Worm (Caenorhabditis elegans): Measurements from ENCODE around the gene rad-23.

The rad-23 gene

DNA sequence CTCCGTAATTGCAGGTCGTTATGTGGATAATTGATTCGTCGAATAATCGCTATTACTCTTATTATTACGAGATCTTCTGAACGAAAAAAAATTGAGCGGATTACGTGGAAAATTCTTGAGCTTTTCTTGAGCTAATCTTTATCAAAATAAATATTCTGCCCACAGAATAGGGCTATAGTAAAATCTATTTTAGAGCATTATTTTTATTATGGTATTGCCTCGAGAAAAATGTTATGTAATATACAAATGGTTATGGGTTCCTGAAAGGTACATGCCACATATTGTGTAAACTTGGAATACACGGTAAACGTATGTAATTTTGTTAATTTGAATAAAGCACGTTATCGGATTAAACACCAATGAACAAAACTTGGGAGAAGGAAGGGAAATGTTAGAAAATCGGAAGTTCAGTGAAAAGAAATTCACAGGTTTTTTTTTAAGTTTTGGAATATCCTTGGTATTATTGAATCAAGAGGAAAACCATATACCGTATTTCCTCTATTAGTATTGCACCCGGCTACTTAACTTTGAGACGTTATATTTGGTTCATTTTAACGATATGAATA, 15.3 kb downstream of the rad-23 start:
- TF ChIP-seq fkh-10 (GFP tag; optimal IDR thresholded peaks at IDR 0.05) (no peak), dve-1 (tag; optimal IDR thresholded peaks at IDR 0.05) (peak; percentile 6), pax-1 (tag; optimal IDR thresholded peaks at IDR 0.05) (peak; percentile 69), ama-1 (optimal IDR thresholded peaks at IDR 0.05) (peak; percentile 77), pha-2 (tag; optimal IDR thresholded peaks at IDR 0.05) (no peak), npax-4 (tag; optimal IDR thresholded peaks at IDR 0.05) (no peak), unc-42 (tag; optimal IDR thresholded peaks at IDR 0.05) (peak; percentile 31), ceh-18 (tag; optimal IDR thresholded peaks at IDR 0.05) (peak; percentile 10), ref-2 (tag; optimal IDR thresholded peaks at IDR 0.05) (no peak), hlh-6 (tag; optimal IDR thresholded peaks at IDR 0.05) (no peak), Y22D7AL.16 (tag; optimal IDR thresholded peaks at IDR 0.05) (peak; percentile 16)

DNA sequence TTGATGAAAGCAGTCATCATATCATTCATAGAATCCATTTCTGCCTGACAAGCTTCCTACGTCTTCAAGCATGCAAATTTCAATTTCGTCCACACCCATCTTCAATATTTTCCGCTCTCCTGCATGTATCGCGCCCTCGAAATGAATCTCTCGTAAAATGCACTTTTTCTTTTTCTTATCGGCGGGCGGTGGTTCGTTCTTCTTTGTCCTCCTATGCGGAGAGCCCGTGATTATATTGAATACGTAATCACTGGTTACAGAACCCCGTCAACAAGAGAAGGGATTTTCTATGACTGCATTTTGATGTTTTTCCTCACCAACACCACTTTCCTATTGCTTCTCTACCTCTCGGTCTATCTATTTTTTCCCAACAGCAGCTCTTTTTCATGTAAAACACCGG, 15.9 kb downstream of the rad-23 start:
- TF ChIP-seq ama-1 (optimal IDR thresholded peaks at IDR 0.05) = peak; percentile 55
- TF ChIP-seq unc-55 (GFP tag; optimal IDR thresholded peaks at IDR 0.05) = no peak
- TF ChIP-seq rnt-1 (tag; optimal IDR thresholded peaks at IDR 0.05) = no peak
- no peak for TF ChIP-seq syd-9 (tag; optimal IDR thresholded peaks at IDR 0.05)
- no peak for TF ChIP-seq F13H6.1 (tag; optimal IDR thresholded peaks at IDR 0.05)
- no peak for TF ChIP-seq ceh-14 (tag; optimal IDR thresholded peaks at IDR 0.05)
- no peak for TF ChIP-seq pros-1 (tag; optimal IDR thresholded peaks at IDR 0.05)
- TF ChIP-seq lin-11 (tag; optimal IDR thresholded peaks at IDR 0.05) = no peak
- no peak for TF ChIP-seq unc-3 (GFP tag; conservative IDR thresholded peaks at IDR 0.05)
- no peak for TF ChIP-seq unc-3 (tag; optimal IDR thresholded peaks at IDR 0.05)
- TF ChIP-seq sox-4 (tag; optimal IDR thresholded peaks at IDR 0.05) = no peak
- peak; percentile 17 for TF ChIP-seq C38D4.7 (GFP tag; optimal IDR thresholded peaks at IDR 0.05)
- TF ChIP-seq gmeb-2 (tag; optimal IDR thresholded peaks at IDR 0.05) = peak; percentile 25
- TF ChIP-seq unc-42 (tag; optimal IDR thresholded peaks at IDR 0.05) = no peak
- no peak for TF ChIP-seq hlh-15 (tag; optimal IDR thresholded peaks at IDR 0.05)
- TF ChIP-seq T23F11.4 (GFP tag; optimal IDR thresholded peaks at IDR 0.05) = no peak

DNA sequence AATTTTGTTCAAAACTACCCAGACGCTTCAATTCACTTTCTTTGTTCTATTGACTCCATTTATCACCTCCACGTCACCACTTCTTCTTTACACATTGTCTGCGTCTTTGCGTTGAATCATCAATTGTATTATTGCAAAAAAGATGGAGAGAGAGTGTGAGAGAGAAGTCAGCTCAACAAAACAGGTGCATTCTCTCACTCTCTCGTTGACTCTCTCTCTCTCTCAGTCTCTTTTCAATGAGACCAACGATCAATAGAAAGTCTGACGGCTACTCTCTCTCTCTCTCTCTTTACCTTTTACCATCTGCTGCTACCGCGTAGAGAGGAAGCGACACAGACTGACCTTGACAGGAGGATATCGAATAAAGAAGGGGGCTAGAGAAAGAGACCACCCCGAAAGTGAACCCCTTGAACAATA, 16.8 kb downstream of the rad-23 start:
- TF ChIP-seq ceh-19 (GFP tag; optimal IDR thresholded peaks at IDR 0.05) (no peak), pag-3 (tag; optimal IDR thresholded peaks at IDR 0.05; ENCODE audit: borderline replicate concordance) (no peak), ceh-9 (tag; optimal IDR thresholded peaks at IDR 0.05) (no peak), ceh-34 (tag; optimal IDR thresholded peaks at IDR 0.05) (no peak), unc-55 (GFP tag; optimal IDR thresholded peaks at IDR 0.05) (peak; percentile 87), K02D7.2 (tag; optimal IDR thresholded peaks at IDR 0.05) (no peak), pax-1 (tag; optimal IDR thresholded peaks at IDR 0.05) (peak; percentile 80), ztf-16 (tag; optimal IDR thresholded peaks at IDR 0.05) (no peak), odd-2 (tag; optimal IDR thresholded peaks at IDR 0.05) (no peak), ceh-48 (tag; optimal IDR thresholded peaks at IDR 0.05) (peak; percentile 44), hlh-13 (GFP tag; optimal IDR thresholded peaks at IDR 0.05) (no peak), C38D4.7 (GFP tag; optimal IDR thresholded peaks at IDR 0.05) (no peak), hlh-15 (tag; optimal IDR thresholded peaks at IDR 0.05) (no peak), ceh-2 (tag; optimal IDR thresholded peaks at IDR 0.05) (peak; percentile 31), mec-3 (tag; optimal IDR thresholded peaks at IDR 0.05; ENCODE audit: borderline replicate concordance) (no peak), ceh-24 (tag; optimal IDR thresholded peaks at IDR 0.05) (no peak), F13H6.1 (tag; optimal IDR thresholded peaks at IDR 0.05) (peak; percentile 65), hlh-8 (tag; optimal IDR thresholded peaks at IDR 0.05) (peak; percentile 35), dve-1 (tag; optimal IDR thresholded peaks at IDR 0.05) (peak; percentile 54), sox-4 (tag; optimal IDR thresholded peaks at IDR 0.05) (no peak), nfya-1 (tag; optimal IDR thresholded peaks at IDR 0.05) (peak; percentile 89), madf-2 (tag; optimal IDR thresholded peaks at IDR 0.05) (peak; percentile 84), unc-3 (GFP tag; conservative IDR thresholded peaks at IDR 0.05) (no peak), unc-3 (tag; optimal IDR thresholded peaks at IDR 0.05) (no peak), ahr-1 (tag; optimal IDR thresholded peaks at IDR 0.05) (no peak), dmd-4 (tag; optimal IDR thresholded peaks at IDR 0.05; ENCODE audit: borderline replicate concordance) (no peak), sox-2 (GFP tag; IDR thresholded peaks at IDR 0.05) (peak; percentile 79), hlh-6 (tag; optimal IDR thresholded peaks at IDR 0.05) (no peak), elt-2 (tag; optimal IDR thresholded peaks at IDR 0.05) (no peak), ceh-30 (tag; optimal IDR thresholded peaks at IDR 0.05) (no peak), eyg-1 (tag; optimal IDR thresholded peaks at IDR 0.05) (no peak), nhr-232 (tag; optimal IDR thresholded peaks at IDR 0.05) (no peak), lin-11 (tag; optimal IDR thresholded peaks at IDR 0.05) (no peak), ceh-31 (tag; optimal IDR thresholded peaks at IDR 0.05) (peak; percentile 74), ceh-18 (tag; optimal IDR thresholded peaks at IDR 0.05) (peak; percentile 29), Y22D7AL.16 (tag; optimal IDR thresholded peaks at IDR 0.05) (peak; percentile 36), unc-42 (tag; optimal IDR thresholded peaks at IDR 0.05) (peak; percentile 45)

All from whole organism, late embryonic.